Worm (Caenorhabditis elegans) whole organism, L2 larva: ENCODE measurements around the gene cyk-3.

Source experiments
- ama-1 ChIP-seq: fragments of 150-350 bp; optimal IDR thresholded peaks from 2 replicates; lab custom pipeline; 2018; ENCODE audit warnings: inconsistent platforms
- unc-62 ChIP-seq: fragments of 150-350 bp; optimal IDR thresholded peaks from 2 replicates; lab custom pipeline; 2014; ENCODE audit warnings: missing biosample characterization, missing genetic modification reagents, missing genetic modification characterization
- ztf-11 ChIP-seq: sonication (generic microtip); optimal IDR thresholded peaks from 2 replicates; lab custom pipeline; 2017; ENCODE audit warnings: missing biosample characterization, missing genetic modification characterization

ce11 chrIII:5988010-5988409 lies 31.9 kb upstream of the cyk-3 start:
- TF ChIP-seq unc-62 (GFP tag; lab: Kevin White, UChicago) (no peak), ztf-11 (tag; lab: Kevin White, UChicago) (no peak), ama-1 (lab: Kevin White, UChicago) (no peak)
